Worm (Caenorhabditis elegans) whole organism, young adult: ENCODE measurements around the gene Y110A2AL.5.

Experiments used
- B0019.2 ChIP-seq: fragments of 200-800 bp; sonication (Bioruptor generic); conservative IDR thresholded peaks from 2 replicates; pipeline ENCODE4 v1.3.6; 2022; ENCODE audit warnings: missing genetic modification reagents, missing genetic modification characterization, missing compliant biosample characterization
- B0035.1 ChIP-seq: sonication (generic microtip); optimal IDR thresholded peaks from 2 replicates; lab custom pipeline; 2016; ENCODE audit warnings: missing genetic modification characterization, mild to moderate bottlenecking, missing compliant biosample characterization, missing genotype, missing genetic modification reagents
- B0336.3 ChIP-seq: fragments of 200-800 bp; sonication (Bioruptor generic); IDR thresholded peaks from 2 replicates; pipeline ENCODE4 v1.3.6; 2022; ENCODE audit warnings: missing genetic modification characterization, missing compliant biosample characterization
- D2030.7 ChIP-seq: fragments of 200-800 bp; sonication (Bioruptor generic); IDR thresholded peaks from 2 replicates; pipeline ENCODE4 v1.3.6; 2022; ENCODE audit warnings: missing genetic modification reagents, missing genetic modification characterization, missing compliant biosample characterization
- F22D6.2 ChIP-seq: sonication (generic microtip); optimal IDR thresholded peaks from 2 replicates; lab custom pipeline; 2016; ENCODE audit warnings: mild to moderate bottlenecking, missing genetic modification characterization, missing compliant biosample characterization
- F23B12.7 ChIP-seq: sonication (generic microtip); optimal IDR thresholded peaks from 2 replicates; lab custom pipeline; 2017; ENCODE audit warnings: missing genetic modification characterization, mild to moderate bottlenecking, missing compliant biosample characterization, antibody characterized with exemption, moderate library complexity; ENCODE audit not compliant: insufficient read depth
- F39B2.1 ChIP-seq: fragments of 200-800 bp; sonication (Bioruptor generic); IDR thresholded peaks from 2 replicates; pipeline ENCODE4 v1.3.6; 2022; ENCODE audit warnings: missing genetic modification reagents, missing genetic modification characterization, missing compliant biosample characterization
- F49E8.2 ChIP-seq: sonication (generic microtip); optimal IDR thresholded peaks from 3 replicates; lab custom pipeline; 2017; ENCODE audit warnings: missing genetic modification characterization, mild to moderate bottlenecking, missing compliant biosample characterization, antibody characterized with exemption, moderate library complexity; ENCODE audit not compliant: insufficient read depth
- F52B5.7 ChIP-seq: sonication (generic microtip); optimal IDR thresholded peaks from 2 replicates; lab custom pipeline; 2016; ENCODE audit warnings: mild to moderate bottlenecking, missing genetic modification characterization, missing compliant biosample characterization
- F57A8.1 ChIP-seq: fragments of 200-800 bp; sonication (Bioruptor generic); optimal IDR thresholded peaks from 2 replicates; lab custom pipeline; 2018; ENCODE audit warnings: mild to moderate bottlenecking, missing genetic modification characterization, moderate library complexity, missing compliant biosample characterization
- F57C9.4 ChIP-seq: sonication (generic microtip); optimal IDR thresholded peaks from 2 replicates; lab custom pipeline; 2017; ENCODE audit warnings: mild to moderate bottlenecking, missing genetic modification characterization, missing compliant biosample characterization
- K12H6.12 ChIP-seq: fragments of 200-800 bp; sonication (Bioruptor generic); optimal IDR thresholded peaks from 2 replicates; lab custom pipeline; 2018; ENCODE audit warnings: mild to moderate bottlenecking, missing genetic modification characterization, missing compliant biosample characterization
- T26A5.8 ChIP-seq: sonication (generic microtip); optimal IDR thresholded peaks from 2 replicates; lab custom pipeline; 2016; ENCODE audit warnings: missing genetic modification characterization, missing compliant biosample characterization
- Y67H2A.10 ChIP-seq: fragments of 200-800 bp; sonication (Bioruptor generic); conservative IDR thresholded peaks from 2 replicates; pipeline ENCODE4 v1.3.6; 2022; ENCODE audit warnings: missing genetic modification reagents, missing genetic modification characterization, missing compliant biosample characterization
- akir-1 ChIP-seq: fragments of 200-800 bp; sonication (Bioruptor generic); optimal IDR thresholded peaks from 2 replicates; lab custom pipeline; 2018; ENCODE audit warnings: mild to moderate bottlenecking, missing genetic modification characterization, moderate library complexity, missing compliant biosample characterization
- ama-1 ChIP-seq, 3 experiments: fragments of 150-350 bp in 1 of 3; sonication (generic microtip) in 2 of 3; optimal IDR thresholded peaks; 2 replicates each; lab custom pipeline; 2014 to 2018; ENCODE audit warnings: missing biosample characterization in 2 of 3, missing genetic modification characterization in 2 of 3, missing genetic modification reagents in 2 of 3
- atf-7 ChIP-seq: sonication (generic microtip); optimal IDR thresholded peaks from 2 replicates; lab custom pipeline; 2017; ENCODE audit warnings: mild to moderate bottlenecking, missing genetic modification characterization, missing compliant biosample characterization
- attf-3 ChIP-seq: fragments of 200-800 bp; sonication (Bioruptor generic); conservative IDR thresholded peaks from 2 replicates; pipeline ENCODE4 v1.3.6; 2022; ENCODE audit warnings: missing genetic modification reagents, missing genetic modification characterization, missing compliant biosample characterization
- bed-1 ChIP-seq: fragments of 200-800 bp; sonication (Bioruptor generic); IDR thresholded peaks from 2 replicates; pipeline ENCODE4 v1.3.6; 2022; ENCODE audit warnings: missing genetic modification reagents, missing genetic modification characterization, missing compliant biosample characterization
- bed-2 ChIP-seq: fragments of 200-800 bp; sonication (Bioruptor generic); IDR thresholded peaks from 2 replicates; pipeline ENCODE4 v1.3.6; 2022; ENCODE audit warnings: missing genetic modification reagents, missing genetic modification characterization, missing compliant biosample characterization
- ccch-3 ChIP-seq: fragments of 200-800 bp; sonication (Bioruptor generic); optimal IDR thresholded peaks from 2 replicates; lab custom pipeline; 2018; ENCODE audit warnings: mild to moderate bottlenecking, missing genetic modification characterization, missing compliant biosample characterization
- ceh-100 ChIP-seq: fragments of 200-800 bp; sonication (Bioruptor generic); IDR thresholded peaks from 2 replicates; pipeline ENCODE4 v1.3.6; 2022; ENCODE audit warnings: missing genetic modification reagents, missing genetic modification characterization, missing compliant biosample characterization
- ceh-27 ChIP-seq: fragments of 200-800 bp; sonication (Bioruptor generic); optimal IDR thresholded peaks from 2 replicates; lab custom pipeline; 2018; ENCODE audit warnings: mild to moderate bottlenecking, missing genetic modification characterization, moderate library complexity, missing compliant biosample characterization
- ceh-40 ChIP-seq: fragments of 200-800 bp; sonication (Bioruptor generic); IDR thresholded peaks from 2 replicates; pipeline ENCODE4 v1.3.6; 2022; ENCODE audit warnings: missing genetic modification characterization, missing compliant biosample characterization
- chd-7 ChIP-seq: sonication (generic microtip); optimal IDR thresholded peaks from 2 replicates; lab custom pipeline; 2016; ENCODE audit warnings: mild to moderate bottlenecking, missing genetic modification characterization, moderate library complexity, missing compliant biosample characterization
- die-1 ChIP-seq: sonication (generic microtip); optimal IDR thresholded peaks from 2 replicates; lab custom pipeline; 2016; ENCODE audit warnings: missing genotype, mild to moderate bottlenecking, missing genetic modification characterization, missing compliant biosample characterization
- gei-17 ChIP-seq: fragments of 200-800 bp; sonication (Bioruptor generic); optimal IDR thresholded peaks from 2 replicates; lab custom pipeline; 2018; ENCODE audit warnings: mild to moderate bottlenecking, missing genetic modification characterization, missing compliant biosample characterization
- hsf-1 ChIP-seq: fragments of 200-800 bp; sonication (Bioruptor generic); IDR thresholded peaks from 2 replicates; pipeline ENCODE4 v1.3.6; 2022; ENCODE audit warnings: missing genetic modification reagents, missing genetic modification characterization, missing compliant biosample characterization
- let-607 ChIP-seq, 2 experiments: fragments of 200-800 bp in 1 of 2; sonication (Bioruptor generic) in 1 of 2; sonication (generic microtip) in 1 of 2; optimal IDR thresholded peaks; 2 replicates each; lab custom pipeline; 2016 to 2018; ENCODE audit warnings: mild to moderate bottlenecking in 2 of 2, missing compliant biosample characterization in 2 of 2, missing genetic modification characterization in 2 of 2, moderate library complexity in 2 of 2, missing genotype in 1 of 2
- lin-26 ChIP-seq: fragments of 200-800 bp; sonication (Bioruptor generic); IDR thresholded peaks from 2 replicates; pipeline ENCODE4 v1.3.6; 2022; ENCODE audit warnings: missing genetic modification reagents, missing genetic modification characterization, missing compliant biosample characterization
- lsl-1 ChIP-seq: fragments of 200-800 bp; sonication (Bioruptor generic); optimal IDR thresholded peaks from 2 replicates; lab custom pipeline; 2018; ENCODE audit warnings: mild to moderate bottlenecking, missing genetic modification characterization, moderate library complexity, missing compliant biosample characterization
- madf-6 ChIP-seq: fragments of 200-800 bp; sonication (Bioruptor generic); IDR thresholded peaks from 2 replicates; pipeline ENCODE4 v1.3.6; 2022; ENCODE audit warnings: missing genetic modification reagents, missing genetic modification characterization, missing compliant biosample characterization
- mxl-1 ChIP-seq: sonication (generic microtip); optimal IDR thresholded peaks from 2 replicates; lab custom pipeline; 2016; ENCODE audit warnings: missing genetic modification characterization, missing compliant biosample characterization
- nfyb-1 ChIP-seq: fragments of 200-800 bp; sonication (Bioruptor generic); IDR thresholded peaks from 2 replicates; pipeline ENCODE4 v1.3.6; 2022; ENCODE audit warnings: missing genetic modification reagents, missing genetic modification characterization, missing compliant biosample characterization
- nhr-179 ChIP-seq: sonication (generic microtip); optimal IDR thresholded peaks from 2 replicates; lab custom pipeline; 2016; ENCODE audit warnings: mild to moderate bottlenecking, missing genetic modification characterization, missing compliant biosample characterization
- nhr-27 ChIP-seq: fragments of 200-800 bp; sonication (Bioruptor generic); optimal IDR thresholded peaks from 2 replicates; lab custom pipeline; 2018; ENCODE audit warnings: mild to moderate bottlenecking, missing genetic modification characterization, moderate library complexity, missing compliant biosample characterization
- repo-1 ChIP-seq: sonication (generic microtip); optimal IDR thresholded peaks from 2 replicates; lab custom pipeline; 2017; ENCODE audit warnings: mild to moderate bottlenecking, missing genetic modification characterization, missing compliant biosample characterization
- rpc-1 ChIP-seq, 2 experiments: fragments of 150-350 bp in 1 of 2; sonication (generic microtip) in 1 of 2; optimal IDR thresholded peaks; 2 replicates each; lab custom pipeline; 2014 to 2018; ENCODE audit warnings: missing biosample characterization in 1 of 2, missing genetic modification characterization in 1 of 2, missing genetic modification reagents in 1 of 2, missing genotype in 1 of 2
- snpc-1.1 ChIP-seq: sonication (generic microtip); optimal IDR thresholded peaks from 2 replicates; lab custom pipeline; 2017; ENCODE audit warnings: missing genetic modification characterization, mild to moderate bottlenecking, missing compliant biosample characterization, antibody characterized with exemption, moderate library complexity, missing genotype, missing genetic modification reagents; ENCODE audit not compliant: insufficient read depth
- snpc-1.3 ChIP-seq: sonication (generic microtip); optimal IDR thresholded peaks from 2 replicates; lab custom pipeline; 2017; ENCODE audit warnings: missing genetic modification characterization, mild to moderate bottlenecking, missing compliant biosample characterization, antibody characterized with exemption, moderate library complexity, missing genotype, missing genetic modification reagents; ENCODE audit not compliant: insufficient read depth
- snpc-3.4 ChIP-seq: sonication (generic microtip); optimal IDR thresholded peaks from 2 replicates; lab custom pipeline; 2017; ENCODE audit warnings: missing genetic modification characterization, mild to moderate bottlenecking, missing compliant biosample characterization, antibody characterized with exemption, moderate library complexity, missing genotype, missing genetic modification reagents
- somi-1 ChIP-seq: fragments of 200-800 bp; sonication (Bioruptor generic); optimal IDR thresholded peaks from 2 replicates; lab custom pipeline; 2018; ENCODE audit warnings: mild to moderate bottlenecking, missing genetic modification characterization, missing compliant biosample characterization
- unc-130 ChIP-seq: sonication (generic microtip); optimal IDR thresholded peaks from 2 replicates; lab custom pipeline; 2016; ENCODE audit warnings: missing genetic modification reagents, missing genetic modification characterization, missing compliant biosample characterization
- zfh-2 ChIP-seq: fragments of 200-800 bp; sonication (Bioruptor generic); conservative IDR thresholded peaks from 2 replicates; pipeline ENCODE4 v1.3.6; 2022; ENCODE audit warnings: missing genetic modification reagents, missing genetic modification characterization, missing compliant biosample characterization
- ztf-22 ChIP-seq: fragments of 200-800 bp; sonication (Bioruptor generic); optimal IDR thresholded peaks from 2 replicates; lab custom pipeline; 2018; ENCODE audit warnings: mild to moderate bottlenecking, missing genetic modification characterization, moderate library complexity, missing compliant biosample characterization

The Y110A2AL.5 gene

ce11 chrII:2888957-2889630 is 24.8 kb downstream of the Y110A2AL.5 start, which contains the start of gene pinn-1:
pinn-1 (minus strand) TSS chrII:2889007.
- TF ChIP-seq K12H6.12 (peak; percentile 82), ceh-27 (GFP tag; lab: Kevin White, UChicago) (peak; percentile 96), F57C9.4 (tag; lab: Kevin White, UChicago) (peak; percentile 61), rpc-1 (optimal IDR thresholded peaks at IDR 0.05; lab: Kevin White, UChicago) (no peak), rpc-1 (tag; optimal IDR thresholded peaks at IDR 0.05; lab: Kevin White, UChicago) (no peak), hsf-1 (GFP tag; lab: Robert Waterston, UW) (peak; percentile 66; the same call in 1 of the 2 replicates), akir-1 (GFP tag; lab: Kevin White, UChicago) (no peak), bed-2 (GFP tag; lab: Robert Waterston, UW) (peak; percentile 97), chd-7 (tag; lab: Kevin White, UChicago) (peak; percentile 86), nfyb-1 (GFP tag; lab: Robert Waterston, UW) (peak; percentile 92), bed-1 (GFP tag; lab: Robert Waterston, UW) (no peak), lsl-1 (GFP tag; lab: Kevin White, UChicago) (peak; percentile 73), B0019.2 (GFP tag; lab: Robert Waterston, UW) (peak; percentile 63; the same call in 1 of the 2 replicates), F22D6.2 (tag; lab: Kevin White, UChicago) (peak; percentile 66), snpc-1.1 (tag; lab: Kevin White, UChicago) (peak; percentile 17), ceh-100 (GFP tag; lab: Robert Waterston, UW) (peak; percentile 85), die-1 (tag; lab: Kevin White, UChicago) (no peak), unc-130 (GFP tag; lab: Kevin White, UChicago) (peak; percentile 80), Y67H2A.10 (peak; percentile 70; the same call in 1 of the 2 replicates), T26A5.8 (tag; lab: Kevin White, UChicago) (no peak), nhr-179 (tag; lab: Kevin White, UChicago) (no peak), F52B5.7 (peak; percentile 72), repo-1 (tag; lab: Kevin White, UChicago) (peak; percentile 56), F49E8.2 (tag; lab: Kevin White, UChicago) (no peak), mxl-1 (tag; lab: Kevin White, UChicago) (no peak), somi-1 (GFP tag; lab: Kevin White, UChicago) (no peak), lin-26 (GFP tag; lab: Robert Waterston, UW) (peak; percentile 66), B0035.1 (tag; lab: Kevin White, UChicago) (no peak), gei-17 (GFP tag; lab: Kevin White, UChicago) (no peak), nhr-27 (no peak), zfh-2 (peak; percentile 49; the same call in 1 of the 2 replicates), B0336.3 (GFP tag; lab: Robert Waterston, UW) (peak; percentile 85), D2030.7 (GFP tag; lab: Robert Waterston, UW) (peak; percentile 90), madf-6 (GFP tag; lab: Robert Waterston, UW) (peak; percentile 83), ama-1 (optimal IDR thresholded peaks at IDR 0.05; lab: Kevin White, UChicago) (no peak), ama-1 (GFP tag; optimal IDR thresholded peaks at IDR 0.05; lab: Kevin White, UChicago) (no peak), ccch-3 (peak; percentile 93), snpc-3.4 (tag; lab: Kevin White, UChicago) (peak; percentile 31), ceh-40 (GFP tag; lab: Robert Waterston, UW) (no peak), attf-3 (GFP tag; lab: Robert Waterston, UW) (no peak; the same call in 1 of the 2 replicates), snpc-1.3 (no peak), F23B12.7 (tag; lab: Kevin White, UChicago) (peak; percentile 45), F57A8.1 (GFP tag; lab: Kevin White, UChicago) (no peak), ztf-22 (GFP tag; lab: Kevin White, UChicago) (peak; percentile 30), let-607 (tag; optimal IDR thresholded peaks at IDR 0.05; lab: Kevin White, UChicago) (no peak), F39B2.1 (no peak), atf-7 (peak; percentile 68)
